Worm (Caenorhabditis elegans): ENCODE measurements around the gene F20B6.5.

Gene F20B6.5

DNA sequence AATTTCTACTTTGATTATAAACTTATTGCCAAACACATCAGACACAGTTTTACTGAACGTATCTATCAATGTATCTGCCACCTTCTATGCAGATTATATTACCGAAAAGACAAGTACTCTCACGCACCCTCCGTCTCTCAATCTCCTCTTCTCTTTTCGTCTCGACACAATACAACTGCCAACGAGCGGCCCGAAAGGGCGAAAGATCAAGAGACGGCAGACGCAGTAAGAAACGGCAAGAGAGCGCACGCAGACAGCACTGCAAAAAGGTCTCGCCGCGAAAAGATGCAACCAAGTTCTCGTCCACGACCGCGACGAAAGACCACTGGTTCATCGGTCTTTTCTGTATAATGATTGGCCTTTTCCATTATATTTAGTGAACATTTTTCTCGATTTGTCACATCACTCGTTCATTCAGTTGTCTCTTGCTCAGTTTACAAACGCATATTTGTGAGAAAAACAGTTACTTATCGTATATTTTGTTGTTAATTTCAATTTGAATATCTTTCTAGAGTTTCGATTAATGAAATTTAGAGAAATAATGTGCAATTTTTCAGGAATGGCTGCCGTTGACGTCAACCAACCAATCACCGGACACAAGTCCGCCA, 9.1 kb downstream of the F20B6.5 start, which contains the start of gene vha-12 (continued):
- TF ChIP-seq unc-130 (GFP tag; optimal IDR thresholded peaks at IDR 0.05) (no peak), dox-1 (GFP tag; IDR thresholded peaks at IDR 0.05) (peak; percentile 88), tbp1 (GFP tag; optimal IDR thresholded peaks at IDR 0.05) (peak; percentile 46), unc-62 (GFP tag; optimal IDR thresholded peaks at IDR 0.05) (peak; percentile 66), ceh-58 (GFP tag; IDR thresholded peaks at IDR 0.05) (no peak), F33H1.4 (GFP tag; IDR thresholded peaks at IDR 0.05) (peak; percentile 85), K12H6.12 (tag; optimal IDR thresholded peaks at IDR 0.05) (peak; percentile 69), snpc-3.4 (tag; optimal IDR thresholded peaks at IDR 0.05) (no peak), K11D2.4 (GFP tag; IDR thresholded peaks at IDR 0.05) (peak; percentile 83), rec-8 (tag; optimal IDR thresholded peaks at IDR 0.05) (no peak), egrh-3 (GFP tag; IDR thresholded peaks at IDR 0.05) (0 out of 2 replicates have a peak, but pooled peaks have one; percentile 13), tlf-1 (GFP tag; optimal IDR thresholded peaks at IDR 0.05) (peak; percentile 35), hmg-20 (GFP tag; IDR thresholded peaks at IDR 0.05) (peak; percentile 57; the same call in 1 of the 2 replicates), ztf-26 (tag; optimal IDR thresholded peaks at IDR 0.05) (peak; percentile 77), ZK185.1 (tag; optimal IDR thresholded peaks at IDR 0.05; ENCODE audit: poor library complexity, severe bottlenecking) (peak; percentile 61), aptf-2 (GFP tag; conservative IDR thresholded peaks at IDR 0.05) (no peak), Y67H2A.10 (GFP tag; conservative IDR thresholded peaks at IDR 0.05) (peak; percentile 80), zim-3 (tag; optimal IDR thresholded peaks at IDR 0.05) (no peak), F52B5.7 (tag; optimal IDR thresholded peaks at IDR 0.05) (no peak), atf-7 (tag; optimal IDR thresholded peaks at IDR 0.05) (peak; percentile 63), repo-1 (tag; optimal IDR thresholded peaks at IDR 0.05) (peak; percentile 70), ccch-3 (GFP tag; optimal IDR thresholded peaks at IDR 0.05) (no peak), B0035.1 (tag; optimal IDR thresholded peaks at IDR 0.05) (peak; percentile 10), pbrm-1 (GFP tag; IDR thresholded peaks at IDR 0.05) (peak; percentile 76), Y53G8AR.9 (GFP tag; conservative IDR thresholded peaks at IDR 0.05) (peak; percentile 52; the same call in 1 of the 2 replicates), zfh-2 (GFP tag; conservative IDR thresholded peaks at IDR 0.05) (peak; percentile 93), akir-1 (GFP tag; optimal IDR thresholded peaks at IDR 0.05) (peak; percentile 55), F23B12.7 (tag; optimal IDR thresholded peaks at IDR 0.05; ENCODE audit: insufficient read depth) (peak; percentile 50), snpc-4 (GFP tag; optimal IDR thresholded peaks at IDR 0.05) (no peak), snpc-4 (tag; optimal IDR thresholded peaks at IDR 0.05) (peak in 1 of 4 experiments; percentile 54), ztf-18 (tag; optimal IDR thresholded peaks at IDR 0.05) (peak; percentile 26), B0336.3 (GFP tag; IDR thresholded peaks at IDR 0.05) (peak; percentile 66; the same call in 1 of the 2 replicates), egl-44 (GFP tag; IDR thresholded peaks at IDR 0.05) (no peak), sdz-38 (tag; optimal IDR thresholded peaks at IDR 0.05) (no peak), rcor-1 (GFP tag; IDR thresholded peaks at IDR 0.05) (peak; percentile 40; the same call in 1 of the 2 replicates), nfyb-1 (GFP tag; IDR thresholded peaks at IDR 0.05) (peak; percentile 84), F10E7.11 (tag; optimal IDR thresholded peaks at IDR 0.05) (no peak), F49E8.2 (tag; optimal IDR thresholded peaks at IDR 0.05; ENCODE audit: insufficient read depth) (no peak), somi-1 (GFP tag; optimal IDR thresholded peaks at IDR 0.05) (peak; percentile 64)

Measured in whole organism, young adult.